Worm (Caenorhabditis elegans) whole organism, L4/young adult: ENCODE data around the gene bcmo-1.

Experiments used
- W03F9.2 ChIP-seq: fragments of 150-350 bp; optimal IDR thresholded peaks from 2 replicates; lab custom pipeline; 2014; ENCODE audit warnings: missing biosample characterization, missing genetic modification characterization
- dao-5 ChIP-seq: sonication (generic microtip); optimal IDR thresholded peaks from 2 replicates; lab custom pipeline; 2016; ENCODE audit warnings: missing genotype, missing genetic modification characterization, moderate library complexity, missing compliant biosample characterization
- him-1 ChIP-seq: sonication (generic microtip); optimal IDR thresholded peaks from 2 replicates; lab custom pipeline; 2016; ENCODE audit warnings: missing genotype, missing genetic modification reagents, missing genetic modification characterization, missing compliant biosample characterization

The bcmo-1 gene

DNA sequence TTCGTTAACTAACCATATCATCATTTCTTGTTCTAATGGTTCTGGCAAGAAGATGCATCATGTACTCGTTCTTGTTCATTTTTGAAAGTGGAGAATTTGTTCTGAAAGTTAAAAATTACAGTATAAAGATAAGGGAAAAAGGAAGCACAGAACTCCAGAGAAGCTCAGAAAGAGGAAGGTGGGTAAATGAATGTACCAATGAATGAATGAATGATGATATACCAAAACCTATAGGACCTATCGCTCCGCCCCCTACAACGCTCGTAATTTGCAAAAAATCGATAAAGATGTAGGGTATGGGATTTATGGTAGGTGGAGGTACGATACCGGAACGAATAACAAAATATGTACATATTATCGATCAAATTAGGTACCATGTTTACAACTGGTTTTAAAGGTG, 17.3 kb downstream of the bcmo-1 start, which contains the start of gene pes-10:
Gene pes-10, minus strand, starts transcription at position 101 of the 400 bp plus-strand sequence.
- no peak for TF ChIP-seq dao-5 (tag; lab: Kevin White, UChicago)
- no peak for TF ChIP-seq him-1 (tag; lab: Kevin White, UChicago)
- TF ChIP-seq W03F9.2 (tag; lab: Kevin White, UChicago) = no peak

DNA sequence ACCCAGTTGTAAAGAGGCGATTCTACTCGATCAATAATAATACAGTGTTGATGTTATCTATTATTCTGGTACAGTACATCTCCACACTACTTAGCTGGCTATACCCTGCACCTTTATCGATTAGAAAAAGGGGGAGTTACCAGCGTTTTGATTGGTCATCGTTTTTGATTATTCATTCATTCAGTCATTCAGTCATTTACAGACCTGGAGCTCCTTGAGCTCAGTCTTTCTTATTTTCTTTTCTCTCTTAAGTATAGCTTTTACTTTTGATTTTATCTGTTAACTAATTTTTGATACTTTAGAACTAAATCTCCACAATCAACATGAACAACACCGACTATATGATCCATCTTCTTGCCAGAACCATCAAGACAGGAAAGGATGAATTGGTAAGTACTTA, 19.7 kb downstream of the bcmo-1 start, which contains the start of gene Y46G5A.28:
Gene Y46G5A.28, plus strand, starts transcription at position 301 of the 400 bp plus-strand sequence.
- TF ChIP-seq W03F9.2 (tag; lab: Kevin White, UChicago) (no peak), dao-5 (tag; lab: Kevin White, UChicago) (no peak), him-1 (tag; lab: Kevin White, UChicago) (no peak)

DNA sequence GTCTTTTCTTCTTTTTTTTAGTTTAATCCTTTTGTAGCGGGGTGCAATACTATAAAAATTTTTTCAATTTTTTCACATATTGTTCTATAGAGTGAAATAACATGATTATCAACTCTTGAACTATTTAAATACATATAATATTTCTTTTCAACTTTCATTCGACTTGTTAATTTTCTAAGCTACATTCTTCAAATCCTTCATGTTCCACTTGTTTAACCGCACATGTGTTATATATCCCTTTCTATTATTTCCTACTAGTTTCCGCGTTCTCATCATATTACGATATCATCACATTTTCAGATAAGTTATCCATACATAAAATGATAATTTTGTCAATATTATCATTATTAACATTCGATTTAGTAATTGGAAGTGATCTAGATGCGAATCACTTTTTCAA, 25.4 kb downstream of the bcmo-1 start, which contains the start of gene Y46G5A.29:
Gene Y46G5A.29, plus strand, starts transcription at position 301 of the 400 bp plus-strand sequence.
- TF ChIP-seq W03F9.2 (tag; lab: Kevin White, UChicago) = no peak
- TF ChIP-seq dao-5 (tag; lab: Kevin White, UChicago) = no peak
- no peak for TF ChIP-seq him-1 (tag; lab: Kevin White, UChicago)

DNA sequence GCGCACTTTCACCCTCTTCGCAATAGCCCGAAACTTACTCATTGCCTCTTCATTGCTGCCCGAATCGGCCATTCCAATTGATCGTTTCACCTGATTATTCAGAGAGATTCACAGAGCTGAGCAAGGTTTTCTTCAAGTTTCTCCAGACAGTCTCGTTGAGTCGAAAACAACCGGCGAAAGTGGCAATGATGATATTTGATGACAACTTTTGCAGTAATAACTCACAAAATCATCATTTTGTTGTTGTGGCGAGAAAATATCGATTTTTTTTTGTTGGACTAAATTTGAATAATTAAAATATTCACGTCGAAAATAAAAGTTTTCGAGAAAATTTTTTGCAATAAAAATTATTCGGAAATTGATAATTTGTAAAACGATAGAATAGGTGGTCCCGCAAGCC, 35.1 kb downstream of the bcmo-1 start, which contains the start of gene snf-5:
Gene snf-5, minus strand, starts transcription at position 182 of the 400 bp plus-strand sequence.
- TF ChIP-seq him-1 (tag; lab: Kevin White, UChicago) = no peak
- TF ChIP-seq dao-5 (tag; lab: Kevin White, UChicago) = no peak
- TF ChIP-seq W03F9.2 (tag; lab: Kevin White, UChicago) = no peak

DNA sequence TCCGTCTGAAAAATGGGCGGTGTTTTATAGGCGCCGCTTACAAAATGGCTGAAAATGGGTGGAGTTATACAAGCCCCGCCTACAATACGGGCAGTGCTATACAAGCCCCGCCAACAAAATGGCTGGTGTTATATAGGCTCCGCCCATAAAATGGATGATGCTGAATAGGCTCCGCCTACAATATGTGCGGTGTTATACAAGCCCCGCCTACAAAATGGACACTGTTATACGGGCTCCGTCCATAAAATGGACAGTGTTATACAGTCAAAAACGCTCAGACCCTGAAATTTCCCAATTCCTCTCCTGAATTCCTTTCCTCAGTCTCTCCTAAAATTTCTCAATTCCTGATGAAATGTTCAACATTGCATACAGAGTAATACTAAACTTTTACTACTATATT, 35.6 kb downstream of the bcmo-1 start:
- TF ChIP-seq him-1 (tag; lab: Kevin White, UChicago) (no peak), dao-5 (tag; lab: Kevin White, UChicago) (no peak), W03F9.2 (tag; lab: Kevin White, UChicago) (no peak)

DNA sequence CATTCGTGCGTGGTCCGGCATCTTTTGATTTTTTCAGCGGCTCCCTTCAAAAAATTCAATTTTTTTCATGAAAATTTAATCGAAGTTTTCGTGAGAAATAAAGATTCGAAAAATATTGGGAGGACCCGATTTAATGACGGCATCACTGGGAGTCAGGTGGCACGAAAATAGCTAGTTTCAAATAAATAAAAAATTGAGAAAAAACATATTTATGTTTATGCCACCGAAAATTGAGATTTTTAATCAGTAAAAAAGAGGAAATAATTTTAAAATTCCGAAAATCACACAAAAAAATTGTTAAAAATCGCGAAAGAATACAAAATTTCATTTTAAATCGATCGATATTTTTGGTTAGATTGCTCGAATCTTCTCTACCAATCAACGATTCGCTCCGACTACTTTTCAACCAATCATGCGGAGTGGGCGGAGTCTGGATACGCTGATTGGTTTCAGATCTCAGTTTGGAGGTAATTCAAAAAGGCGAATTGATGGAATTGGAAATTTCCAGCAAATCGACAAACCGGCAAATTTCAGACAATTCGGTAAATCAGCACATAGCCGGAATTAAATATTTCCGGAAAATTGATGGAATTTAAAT, 47.7 kb downstream of the bcmo-1 start, which contains the start of gene gsy-1:
Gene gsy-1, minus strand, starts transcription at position 51 of the 598 bp plus-strand sequence.
- no peak for TF ChIP-seq W03F9.2 (tag; lab: Kevin White, UChicago)
- TF ChIP-seq dao-5 (tag; lab: Kevin White, UChicago) = no peak
- TF ChIP-seq him-1 (tag; lab: Kevin White, UChicago) = no peak

DNA sequence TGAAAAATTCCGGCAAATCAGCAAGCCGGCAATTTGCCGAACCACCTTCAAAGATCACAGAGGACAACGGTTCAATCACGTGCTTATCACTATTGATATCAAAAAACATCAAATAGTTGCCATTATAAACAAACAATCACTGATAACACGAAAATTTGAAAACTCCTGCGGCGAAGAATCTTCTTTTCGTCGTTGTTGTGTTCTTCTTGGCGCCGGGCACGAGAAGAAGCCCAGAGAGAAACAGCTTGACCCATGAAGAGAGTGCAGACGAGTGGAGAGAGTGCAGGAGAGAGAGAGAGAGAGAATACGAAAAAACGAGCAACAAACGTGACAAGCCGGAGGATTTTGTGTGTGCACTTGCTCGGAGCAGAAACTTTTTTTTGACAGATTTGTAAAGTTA, 48.2 kb downstream of the bcmo-1 start:
- TF ChIP-seq him-1 (tag; lab: Kevin White, UChicago) (no peak), W03F9.2 (tag; lab: Kevin White, UChicago) (no peak), dao-5 (tag; lab: Kevin White, UChicago) (no peak)

DNA sequence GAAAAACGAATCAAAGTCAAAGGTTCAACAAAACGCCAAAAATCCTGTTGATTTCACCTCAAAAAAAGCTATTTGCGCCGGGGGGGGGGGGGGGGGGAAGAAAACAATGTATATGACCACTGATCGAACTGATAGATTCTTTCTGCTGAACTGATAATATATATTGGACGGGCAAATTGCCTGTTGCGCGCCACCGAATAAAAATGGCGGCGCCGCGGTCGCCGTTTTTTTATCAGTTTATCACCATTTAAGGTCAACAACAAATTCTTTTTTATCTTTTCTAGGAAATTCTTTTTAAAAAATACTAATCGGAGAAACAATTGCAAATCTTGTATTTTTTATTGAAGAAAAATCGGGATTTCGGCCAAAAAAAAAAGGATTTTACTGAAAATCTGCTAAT, 49.3 kb downstream of the bcmo-1 start:
- no peak for TF ChIP-seq him-1 (tag; lab: Kevin White, UChicago)
- no peak for TF ChIP-seq W03F9.2 (tag; lab: Kevin White, UChicago)

DNA sequence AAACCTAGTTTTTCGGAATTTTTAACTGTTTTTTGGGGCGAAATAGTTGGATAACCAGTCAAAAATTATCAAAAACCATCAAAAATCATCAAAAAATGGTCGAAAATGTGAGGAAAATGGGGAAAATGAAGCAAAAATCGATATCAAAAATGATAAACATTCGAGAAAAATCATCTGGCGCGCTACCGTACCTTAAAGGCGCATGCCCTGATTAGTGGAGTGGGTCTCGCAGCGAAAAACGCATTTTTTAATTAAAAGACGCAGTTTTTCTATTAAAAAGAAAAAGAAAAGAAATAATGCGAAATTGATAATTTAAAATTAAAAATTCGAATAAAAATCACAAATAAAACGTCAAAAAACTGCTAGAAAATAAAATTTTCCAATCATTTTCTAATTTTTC, 49.9 kb downstream of the bcmo-1 start, which contains the start of gene F35C5.1:
Gene F35C5.1, plus strand, starts transcription at position 399 of the 400 bp plus-strand sequence.
- TF ChIP-seq dao-5 (tag; lab: Kevin White, UChicago) = no peak
- no peak for TF ChIP-seq him-1 (tag; lab: Kevin White, UChicago)
- no peak for TF ChIP-seq W03F9.2 (tag; lab: Kevin White, UChicago)
